Fruit fly (Drosophila melanogaster) whole organism, embryonic: ENCODE results near the gene CG43845.

Source experiments
- CG1024 ChIP-seq: fragments of 200-800 bp; sonication (Bioruptor generic); IDR thresholded peaks from 2 replicates; pipeline ENCODE4 v1.3.6; 2022; ENCODE audit warnings: missing biosample characterization, missing genetic modification characterization
- CG10565 ChIP-seq: fragments of 200-800 bp; sonication (Bioruptor generic); optimal IDR thresholded peaks from 3 replicates; lab custom pipeline; 2016; ENCODE audit warnings: missing biosample characterization, mild to moderate bottlenecking, missing genetic modification characterization
- CG11696 ChIP-seq: fragments of 200-800 bp; sonication (Bioruptor generic); IDR thresholded peaks from 2 replicates; pipeline ENCODE4 v1.3.6; 2022; ENCODE audit warnings: missing biosample characterization, missing genetic modification characterization
- CG12659 ChIP-seq: fragments of 200-800 bp; sonication (Bioruptor generic); optimal IDR thresholded peaks from 3 replicates; lab custom pipeline; 2017; ENCODE audit warnings: mild to moderate bottlenecking, missing biosample characterization, missing genetic modification reagents, missing genetic modification characterization
- CG13424 ChIP-seq: fragments of 200-800 bp; sonication (Bioruptor generic); optimal IDR thresholded peaks from 2 replicates; lab custom pipeline; 2019; ENCODE audit warnings: missing biosample characterization, mild to moderate bottlenecking, missing genetic modification characterization, moderate library complexity
- CG14014 ChIP-seq: fragments of 200-800 bp; sonication (Bioruptor generic); IDR thresholded peaks from 2 replicates; pipeline ENCODE4 v1.3.6; 2022; ENCODE audit warnings: missing biosample characterization, missing genetic modification characterization
- CG14710 ChIP-seq: fragments of 200-800 bp; sonication (Bioruptor generic); optimal IDR thresholded peaks from 3 replicates; lab custom pipeline; 2019; ENCODE audit warnings: missing biosample characterization, mild to moderate bottlenecking, missing genetic modification characterization, moderate library complexity
- CG15479 ChIP-seq: fragments of 200-800 bp; sonication (Bioruptor generic); optimal IDR thresholded peaks from 3 replicates; lab custom pipeline; 2019; ENCODE audit warnings: missing biosample characterization, mild to moderate bottlenecking, missing genetic modification characterization, moderate library complexity
- CG17328 ChIP-seq: fragments of 200-800 bp; sonication (Bioruptor generic); IDR thresholded peaks from 2 replicates; pipeline ENCODE4 v1.3.6; 2022; ENCODE audit warnings: missing biosample characterization, missing genetic modification characterization
- CG17912 ChIP-seq: fragments of 200-800 bp; sonication (Bioruptor generic); optimal IDR thresholded peaks from 2 replicates; lab custom pipeline; 2018; ENCODE audit warnings: missing biosample characterization, mild to moderate bottlenecking, missing genetic modification characterization
- CG30020 ChIP-seq: fragments of 200-800 bp; optimal IDR thresholded peaks from 2 replicates; lab custom pipeline; 2019; ENCODE audit warnings: missing biosample characterization, mild to moderate bottlenecking, missing genetic modification characterization, moderate library complexity
- CG3163 ChIP-seq: fragments of 200-800 bp; sonication (Bioruptor generic); optimal IDR thresholded peaks from 3 replicates; lab custom pipeline; 2016; ENCODE audit warnings: missing biosample characterization, missing genetic modification characterization
- CG34376 ChIP-seq: fragments of 200-800 bp; sonication (Bioruptor generic); optimal IDR thresholded peaks from 2 replicates; lab custom pipeline; 2018; ENCODE audit warnings: missing biosample characterization, mild to moderate bottlenecking, missing genetic modification characterization
- CG34422 ChIP-seq: fragments of 200-800 bp; sonication (Bioruptor generic); IDR thresholded peaks from 3 replicates; pipeline ENCODE4 v1.3.6; 2022; ENCODE audit warnings: missing biosample characterization, missing genetic modification characterization
- CG6272 ChIP-seq: fragments of 200-800 bp; sonication (Bioruptor generic); IDR thresholded peaks from 2 replicates; pipeline ENCODE4 v1.3.6; 2022; ENCODE audit warnings: missing biosample characterization, missing genetic modification characterization
- CG7745 ChIP-seq: fragments of 200-800 bp; sonication (Bioruptor generic); optimal IDR thresholded peaks from 2 replicates; lab custom pipeline; 2018; ENCODE audit warnings: missing biosample characterization, mild to moderate bottlenecking, missing genetic modification characterization, moderate library complexity
- CG8281 ChIP-seq: fragments of 200-800 bp; sonication (Bioruptor generic); optimal IDR thresholded peaks from 2 replicates; lab custom pipeline; 2018; ENCODE audit warnings: missing biosample characterization, mild to moderate bottlenecking, missing genetic modification characterization, moderate library complexity
- D19A ChIP-seq: fragments of 200-800 bp; optimal IDR thresholded peaks from 3 replicates; lab custom pipeline; 2019; ENCODE audit warnings: missing biosample characterization, mild to moderate bottlenecking, missing genetic modification characterization, moderate library complexity
- E2f1 ChIP-seq: fragments of 200-800 bp; sonication (Bioruptor generic); IDR thresholded peaks from 2 replicates; pipeline ENCODE4 v1.3.6; 2022; ENCODE audit warnings: missing biosample characterization, missing genetic modification characterization
- HLH4C ChIP-seq: fragments of 200-800 bp; sonication (Bioruptor generic); IDR thresholded peaks from 3 replicates; pipeline ENCODE4 v1.3.6; 2022; ENCODE audit warnings: missing biosample characterization, missing genetic modification characterization; ENCODE audit not compliant: partially characterized antibody
- Hr78 ChIP-seq, 2 experiments: fragments of 200-800 bp in 1 of 2; fragments of >200 bp in 1 of 2; sonication (Bioruptor generic) in 1 of 2; optimal IDR thresholded peaks; 2 replicates each; lab custom pipeline; 2017 to 2019; ENCODE audit warnings: missing biosample characterization in 2 of 2, missing genetic modification characterization in 2 of 2, mild to moderate bottlenecking in 1 of 2, moderate library complexity in 1 of 2
- Jarid2 ChIP-seq: fragments of 200-800 bp; sonication (Bioruptor generic); optimal IDR thresholded peaks from 3 replicates; lab custom pipeline; 2017; ENCODE audit warnings: mild to moderate bottlenecking, missing biosample characterization, missing genetic modification reagents, missing genetic modification characterization
- Nf-YB ChIP-seq: fragments of 200-800 bp; sonication (Bioruptor generic); optimal IDR thresholded peaks from 3 replicates; lab custom pipeline; 2019; ENCODE audit warnings: missing biosample characterization, mild to moderate bottlenecking, missing genetic modification characterization, moderate library complexity
- Poxn ChIP-seq: fragments of 200-800 bp; sonication (Bioruptor generic); IDR thresholded peaks from 2 replicates; pipeline ENCODE4 v1.3.6; 2022; ENCODE audit warnings: missing biosample characterization, missing genetic modification characterization
- Ravus ChIP-seq: fragments of 200-800 bp; sonication (Bioruptor generic); IDR thresholded peaks from 2 replicates; pipeline ENCODE4 v1.3.6; 2022; ENCODE audit warnings: missing biosample characterization, missing genetic modification characterization
- Xbp1 ChIP-seq: fragments of 200-800 bp; sonication (Bioruptor generic); optimal IDR thresholded peaks from 3 replicates; lab custom pipeline; 2016; ENCODE audit warnings: missing biosample characterization, mild to moderate bottlenecking, missing genetic modification characterization
- abd-A ChIP-seq: fragments of 200-800 bp; sonication (Bioruptor generic); optimal IDR thresholded peaks from 3 replicates; lab custom pipeline; 2019; ENCODE audit warnings: missing biosample characterization, mild to moderate bottlenecking, missing genetic modification characterization, moderate library complexity
- br ChIP-seq: fragments of >200 bp; optimal IDR thresholded peaks from 2 replicates; lab custom pipeline; 2017
- btn ChIP-seq: fragments of 200-800 bp; sonication (Bioruptor generic); optimal IDR thresholded peaks from 2 replicates; lab custom pipeline; 2016; ENCODE audit warnings: missing biosample characterization, missing genetic modification characterization
- cg ChIP-seq: fragments of 200-800 bp; sonication (Bioruptor generic); optimal IDR thresholded peaks from 3 replicates; lab custom pipeline; 2019; ENCODE audit warnings: missing biosample characterization, mild to moderate bottlenecking, missing genetic modification characterization, moderate library complexity
- crol ChIP-seq: fragments of 200-800 bp; sonication (Bioruptor generic); IDR thresholded peaks from 2 replicates; pipeline ENCODE4 v1.3.6; 2022; ENCODE audit warnings: missing biosample characterization, missing genetic modification characterization
- emc ChIP-seq: fragments of 200-800 bp; sonication (Bioruptor generic); optimal IDR thresholded peaks from 2 replicates; lab custom pipeline; 2016; ENCODE audit warnings: missing biosample characterization, missing genetic modification characterization
- exex ChIP-seq: fragments of 200-800 bp; sonication (Bioruptor generic); optimal IDR thresholded peaks from 4 replicates; lab custom pipeline; 2018; ENCODE audit warnings: missing biosample characterization, mild to moderate bottlenecking, missing genetic modification characterization, moderate library complexity
- fru ChIP-seq: fragments of >200 bp; optimal IDR thresholded peaks from 2 replicates; lab custom pipeline; 2017
- fu2 ChIP-seq: fragments of 200-800 bp; sonication (Bioruptor generic); optimal IDR thresholded peaks from 2 replicates; lab custom pipeline; 2016; ENCODE audit warnings: missing biosample characterization, missing genetic modification characterization
- gcm ChIP-seq: fragments of 200-800 bp; sonication (Bioruptor generic); optimal IDR thresholded peaks from 2 replicates; lab custom pipeline; 2019; ENCODE audit warnings: missing biosample characterization, mild to moderate bottlenecking, missing genetic modification characterization, moderate library complexity
- gcm2 ChIP-seq: fragments of 200-800 bp; sonication (Bioruptor generic); optimal IDR thresholded peaks from 2 replicates; lab custom pipeline; 2016; ENCODE audit warnings: missing biosample characterization, missing genetic modification characterization
- gem ChIP-seq: fragments of 200-800 bp; sonication (Bioruptor generic); optimal IDR thresholded peaks from 2 replicates; lab custom pipeline; 2019; ENCODE audit warnings: missing biosample characterization, mild to moderate bottlenecking, missing genetic modification characterization, moderate library complexity
- gfzf ChIP-seq: fragments of 200-800 bp; sonication (Bioruptor generic); optimal IDR thresholded peaks from 2 replicates; lab custom pipeline; 2016; ENCODE audit warnings: missing biosample characterization, mild to moderate bottlenecking, missing genetic modification characterization, moderate library complexity
- gsb ChIP-seq: fragments of 200-800 bp; sonication (Bioruptor generic); IDR thresholded peaks from 2 replicates; pipeline ENCODE4 v1.3.6; 2022; ENCODE audit warnings: missing biosample characterization, missing genetic modification characterization
- nerfin-2 ChIP-seq: fragments of 200-800 bp; sonication (Bioruptor generic); IDR thresholded peaks from 2 replicates; pipeline ENCODE4 v1.3.6; 2022; ENCODE audit warnings: missing biosample characterization, missing genetic modification characterization; ENCODE audit not compliant: partially characterized antibody
- nom ChIP-seq: fragments of 200-800 bp; sonication (Bioruptor generic); optimal IDR thresholded peaks from 2 replicates; lab custom pipeline; 2017; ENCODE audit warnings: missing biosample characterization, missing genetic modification characterization, mild to moderate bottlenecking, moderate library complexity, missing genetic modification reagents
- odd ChIP-seq: fragments of 200-800 bp; sonication (Bioruptor generic); optimal IDR thresholded peaks from 2 replicates; lab custom pipeline; 2017; ENCODE audit warnings: missing biosample characterization, mild to moderate bottlenecking, missing genetic modification characterization
- pan ChIP-seq, 4 experiments: fragments of >200 bp in 3 of 4; fragments of 200-800 bp in 1 of 4; sonication (Bioruptor generic) in 1 of 4; optimal IDR thresholded peaks in 3 of 4; IDR thresholded peaks in 1 of 4; 2 replicates each; pipeline versions ENCODE4 v1.3.6 to Lab custom; 2017 to 2022; ENCODE audit warnings: missing biosample characterization in 2 of 4, missing genetic modification characterization in 2 of 4, mixed read lengths in 1 of 4
- pros ChIP-seq: fragments of 200-800 bp; sonication (Bioruptor generic); optimal IDR thresholded peaks from 3 replicates; lab custom pipeline; 2019; ENCODE audit warnings: missing biosample characterization, mild to moderate bottlenecking, missing genetic modification characterization, moderate library complexity
- ranshi ChIP-seq: fragments of 200-800 bp; sonication (Bioruptor generic); IDR thresholded peaks from 2 replicates; pipeline ENCODE4 v1.3.6; 2022; ENCODE audit warnings: missing biosample characterization, missing genetic modification characterization
- rib ChIP-seq: fragments of 200-800 bp; sonication (Bioruptor generic); IDR thresholded peaks from 2 replicates; pipeline ENCODE4 v1.3.6; 2022; ENCODE audit warnings: missing biosample characterization, missing genetic modification characterization
- sisA ChIP-seq: fragments of 200-800 bp; sonication (Bioruptor generic); IDR thresholded peaks from 2 replicates; pipeline ENCODE4 v1.3.6; 2022; ENCODE audit warnings: missing biosample characterization, missing genetic modification characterization
- tna ChIP-seq: fragments of 200-800 bp; sonication (Bioruptor generic); IDR thresholded peaks from 2 replicates; pipeline ENCODE4 v1.3.6; 2022; ENCODE audit warnings: missing biosample characterization, missing genetic modification characterization; ENCODE audit not compliant: partially characterized antibody
- toy ChIP-seq: fragments of 200-800 bp; sonication (Bioruptor generic); IDR thresholded peaks from 2 replicates; pipeline ENCODE4 v1.3.6; 2022; ENCODE audit warnings: missing biosample characterization, missing genetic modification characterization
- zen ChIP-seq: fragments of 200-800 bp; sonication (Bioruptor generic); optimal IDR thresholded peaks from 3 replicates; lab custom pipeline; 2018; ENCODE audit warnings: missing biosample characterization, mild to moderate bottlenecking, missing genetic modification characterization, moderate library complexity

CG43845 gene

DNA sequence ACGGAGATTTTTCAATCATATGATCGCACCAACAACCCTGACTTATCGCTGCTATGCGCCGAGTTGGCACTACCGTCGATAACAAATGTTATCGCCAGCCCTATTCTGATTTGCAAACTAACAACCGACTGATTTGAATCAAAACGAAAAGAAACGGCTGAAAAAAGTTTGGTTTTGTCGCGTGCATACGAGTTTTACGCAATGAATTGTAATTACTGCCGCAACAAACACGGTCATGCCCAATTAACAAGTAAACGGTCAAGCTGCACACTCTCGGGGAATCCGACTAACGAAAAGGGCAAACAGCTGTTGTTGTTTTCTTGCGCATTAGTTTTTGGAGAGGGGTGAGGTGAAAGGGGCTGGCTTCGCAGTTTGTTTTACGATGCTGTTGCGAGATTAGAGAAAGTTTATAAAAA, 41.9 kb upstream of the CG43845 start, which contains the start of the genes CG14671 and CG12746 (continued):
- TF ChIP-seq Ravus (GFP tag; lab: Robert Waterston, UW): no peak
- no peak for TF ChIP-seq fru (lab: Kevin White, UChicago)
- TF ChIP-seq nerfin-2 (GFP tag; lab: Robert Waterston, UW): peak; percentile 36; the same call in 1 of the 2 replicates
- no peak for TF ChIP-seq br (lab: Kevin White, UChicago)
- no peak for TF ChIP-seq Poxn (GFP tag; lab: Robert Waterston, UW)
- TF ChIP-seq CG3163 (GFP tag; lab: Kevin White, UChicago): no peak
- no peak for TF ChIP-seq fu2 (GFP tag; lab: Kevin White, UChicago)
- TF ChIP-seq CG8281 (tag; lab: Kevin White, UChicago): no peak
- no peak for TF ChIP-seq ranshi (GFP tag; lab: Robert Waterston, UW)
- no peak for TF ChIP-seq abd-A (tag; lab: Kevin White, UChicago)
- TF ChIP-seq HLH4C (GFP tag; lab: Robert Waterston, UW): peak; percentile 44; the same call in 2 of the 3 replicates
- TF ChIP-seq pros (GFP tag; lab: Kevin White, UChicago): no peak
- TF ChIP-seq CG34422 (GFP tag; lab: Robert Waterston, UW): no peak
- TF ChIP-seq CG30020 (tag; lab: Kevin White, UChicago): peak; percentile 28
- no peak for TF ChIP-seq CG11696 (GFP tag; lab: Robert Waterston, UW)
- no peak for TF ChIP-seq CG14014 (GFP tag; lab: Robert Waterston, UW)
- TF ChIP-seq CG7745: no peak
- TF ChIP-seq zen (tag; lab: Kevin White, UChicago): no peak
- no peak for TF ChIP-seq Xbp1
- no peak for TF ChIP-seq odd (GFP tag; lab: Kevin White, UChicago)
- TF ChIP-seq CG1024 (GFP tag; lab: Robert Waterston, UW): no peak
- no peak for TF ChIP-seq gcm2 (GFP tag; lab: Kevin White, UChicago)
- TF ChIP-seq CG15479 (GFP tag; lab: Kevin White, UChicago): peak; percentile 57
- peak; percentile 23 for TF ChIP-seq exex (tag; lab: Kevin White, UChicago)
- no peak for TF ChIP-seq D19A
- no peak for TF ChIP-seq Hr78 (GFP tag; optimal IDR thresholded peaks at IDR 0.05; lab: Kevin White, UChicago)
- no peak for TF ChIP-seq tna (GFP tag; lab: Robert Waterston, UW)
- no peak for TF ChIP-seq gsb (GFP tag; lab: Robert Waterston, UW)
- TF ChIP-seq gem (tag; lab: Kevin White, UChicago): no peak
- TF ChIP-seq CG10565 (GFP tag; lab: Kevin White, UChicago): no peak
- TF ChIP-seq toy (GFP tag; lab: Robert Waterston, UW): no peak
- no peak for TF ChIP-seq Jarid2 (GFP tag; lab: Kevin White, UChicago)
- TF ChIP-seq CG13424 (tag; lab: Kevin White, UChicago): no peak
- no peak for TF ChIP-seq pan (optimal IDR thresholded peaks at IDR 0.05; lab: Kevin White, UChicago)
- TF ChIP-seq pan (GFP tag; optimal IDR thresholded peaks at IDR 0.05 in 1 of 2, IDR thresholded peaks at IDR 0.05 in 1 of 2): no peak
- no peak for TF ChIP-seq emc (GFP tag; lab: Kevin White, UChicago)
- no peak for TF ChIP-seq CG17912
- TF ChIP-seq CG17328: no peak
- TF ChIP-seq E2f1: no peak
- peak; percentile 18 for TF ChIP-seq CG14710 (tag; lab: Kevin White, UChicago)
- no peak for TF ChIP-seq gcm
- TF ChIP-seq sisA (GFP tag; lab: Robert Waterston, UW): no peak
- TF ChIP-seq cg (GFP tag; lab: Kevin White, UChicago): no peak
- peak; percentile 94 for TF ChIP-seq crol (GFP tag; lab: Robert Waterston, UW)
- no peak for TF ChIP-seq btn
- TF ChIP-seq gfzf (GFP tag; lab: Kevin White, UChicago): no peak
- TF ChIP-seq rib: no peak
- peak; percentile 4 for TF ChIP-seq nom (GFP tag; lab: Kevin White, UChicago)
- no peak for TF ChIP-seq Nf-YB (GFP tag; lab: Kevin White, UChicago)
- TF ChIP-seq CG12659 (GFP tag; lab: Kevin White, UChicago): peak; percentile 15
- TF ChIP-seq CG6272 (GFP tag; lab: Robert Waterston, UW): no peak
- peak; percentile 31 for TF ChIP-seq CG34376 (GFP tag; lab: Kevin White, UChicago)
